Fruit fly (Drosophila melanogaster): ENCODE data around the gene Ssb-c31a.

The Ssb-c31a gene

DNA sequence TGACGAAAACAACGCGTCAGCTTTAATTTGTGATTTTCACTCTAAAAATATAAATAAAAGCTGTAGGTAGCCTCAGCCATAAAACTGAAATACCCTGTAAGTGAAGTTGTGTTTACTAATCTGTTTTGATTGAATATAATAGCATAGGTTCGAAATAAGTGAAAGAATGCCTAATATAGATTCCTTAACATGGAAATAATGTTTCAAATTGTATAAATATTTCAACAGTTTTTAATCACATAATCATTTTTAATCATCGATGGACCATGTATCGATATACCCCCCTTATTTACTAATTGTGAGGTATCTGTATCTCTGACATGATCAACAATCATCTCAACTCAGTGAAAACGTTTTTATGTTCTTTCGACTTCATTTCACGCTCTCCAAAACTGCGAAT lies 44.3 kb downstream of the Ssb-c31a start (continued):
- TF ChIP-seq CG9437 (GFP tag; optimal IDR thresholded peaks at IDR 0.05) (no peak), ato (GFP tag; IDR thresholded peaks at IDR 0.05; ENCODE audit: partially characterized antibody) (no peak), CG7357 (GFP tag; IDR thresholded peaks at IDR 0.05) (no peak), CG2889 (GFP tag; IDR thresholded peaks at IDR 0.05) (0 out of 3 replicates have a peak, but pooled peaks have one; percentile 22), org-1 (GFP tag; optimal IDR thresholded peaks at IDR 0.05) (no peak), mam (GFP tag; optimal IDR thresholded peaks at IDR 0.05) (peak; percentile 3), Dad (GFP tag; optimal IDR thresholded peaks at IDR 0.05) (no peak), fd102C (GFP tag; optimal IDR thresholded peaks at IDR 0.05) (no peak), Xrp1 (GFP tag; IDR thresholded peaks at IDR 0.05) (peak; percentile 30; the same call in 1 of the 2 replicates), YL-1 (GFP tag; optimal IDR thresholded peaks at IDR 0.05) (no peak), lola (GFP tag; optimal IDR thresholded peaks at IDR 0.05) (no peak), ab (GFP tag; optimal IDR thresholded peaks at IDR 0.05) (no peak), CG32772 (GFP tag; IDR thresholded peaks at IDR 0.05) (0 out of 2 replicates have a peak, but pooled peaks have one; percentile 43), CG2116 (GFP tag; optimal IDR thresholded peaks at IDR 0.05) (no peak), CG12659 (GFP tag; optimal IDR thresholded peaks at IDR 0.05) (peak; percentile 14), dysf (GFP tag; IDR thresholded peaks at IDR 0.05) (0 out of 3 replicates have a peak, but pooled peaks have one; percentile 48), shn (GFP tag; optimal IDR thresholded peaks at IDR 0.05) (no peak), gsb-n (tag; optimal IDR thresholded peaks at IDR 0.05) (no peak), CG11504 (tag; optimal IDR thresholded peaks at IDR 0.05) (no peak), prd (optimal IDR thresholded peaks at IDR 0.05) (no peak), prd (GFP tag; IDR thresholded peaks at IDR 0.05) (peak; percentile 27; the same call in 1 of the 3 replicates), CG12391 (tag; optimal IDR thresholded peaks at IDR 0.05) (peak; percentile 33), Hmr (GFP tag; optimal IDR thresholded peaks at IDR 0.05) (peak; percentile 18), CG7928 (GFP tag; optimal IDR thresholded peaks at IDR 0.05) (no peak), her (GFP tag; optimal IDR thresholded peaks at IDR 0.05) (no peak), Bdp1 (GFP tag; optimal IDR thresholded peaks at IDR 0.05) (no peak), CG1529 (GFP tag; optimal IDR thresholded peaks at IDR 0.05) (no peak), mirr (GFP tag; optimal IDR thresholded peaks at IDR 0.05) (no peak), CG30020 (tag; optimal IDR thresholded peaks at IDR 0.05) (no peak), HLH3B (GFP tag; IDR thresholded peaks at IDR 0.05) (no peak), sens (GFP tag) (peak; percentile 51), CG16815 (GFP tag; optimal IDR thresholded peaks at IDR 0.05) (no peak), CG7963 (GFP tag; IDR thresholded peaks at IDR 0.05; ENCODE audit: partially characterized antibody) (no peak), CG30403 (GFP tag; optimal IDR thresholded peaks at IDR 0.05) (no peak), CG8290 (GFP tag; optimal IDR thresholded peaks at IDR 0.05) (no peak), CG8290 (tag; optimal IDR thresholded peaks at IDR 0.05) (no peak), CG9932 (GFP tag; IDR thresholded peaks at IDR 0.05) (peak; percentile 54), Awh (GFP tag; IDR thresholded peaks at IDR 0.05) (peak; percentile 57; the same call in 1 of the 2 replicates), slbo (GFP tag; IDR thresholded peaks at IDR 0.05) (peak; percentile 63), E2f1 (GFP tag; IDR thresholded peaks at IDR 0.05) (peak; percentile 48; the same call in 1 of the 2 replicates), cwo (GFP tag; optimal IDR thresholded peaks at IDR 0.05) (peak; percentile 18), CG14441 (GFP tag; IDR thresholded peaks at IDR 0.05) (peak; percentile 36; the same call in 1 of the 2 replicates), trem (tag; optimal IDR thresholded peaks at IDR 0.05) (no peak), Rx (GFP tag; IDR thresholded peaks at IDR 0.05) (peak; percentile 21; the same call in 1 of the 2 replicates), ttk (GFP tag; IDR thresholded peaks at IDR 0.05) (peak; percentile 19; the same call in 1 of the 2 replicates), CG8478 (optimal IDR thresholded peaks at IDR 0.05) (no peak), Mrtf (GFP tag; IDR thresholded peaks at IDR 0.05) (no peak), CG9727 (GFP tag; optimal IDR thresholded peaks at IDR 0.05) (no peak), CrebB (tag; optimal IDR thresholded peaks at IDR 0.05) (no peak), nerfin-1 (tag; optimal IDR thresholded peaks at IDR 0.05) (no peak), Taf1 (GFP tag; IDR thresholded peaks at IDR 0.05) (peak; percentile 12; the same call in 1 of the 2 replicates), pb (GFP tag; optimal IDR thresholded peaks at IDR 0.05) (no peak)

Measured in whole organism, embryonic.